Fruit fly (Drosophila melanogaster) whole organism, embryonic: ENCODE results near the gene CG2691.
A peak's percentile ranks its signal among the peaks of the same experiment; 100 is the strongest.

ENCODE experiments used
- ATbp ChIP-seq: fragments of 200-800 bp; sonication (Bioruptor generic); optimal IDR thresholded peaks from 2 replicates; lab custom pipeline; 2017; ENCODE audit warnings: missing biosample characterization, mild to moderate bottlenecking, missing genetic modification characterization, missing genetic modification reagents
- Bteb2 ChIP-seq: fragments of 200-800 bp; sonication (Bioruptor generic); optimal IDR thresholded peaks from 2 replicates; lab custom pipeline; 2016; ENCODE audit warnings: missing biosample characterization, missing genetic modification characterization
- CG10462 ChIP-seq: fragments of 200-800 bp; sonication (Bioruptor generic); optimal IDR thresholded peaks from 2 replicates; lab custom pipeline; 2016; ENCODE audit warnings: missing biosample characterization, missing genetic modification characterization
- CG10543 ChIP-seq: fragments of 200-800 bp; sonication (Bioruptor generic); optimal IDR thresholded peaks from 3 replicates; lab custom pipeline; 2017; ENCODE audit warnings: missing biosample characterization, mild to moderate bottlenecking, missing genetic modification characterization, moderate library complexity
- CG10565 ChIP-seq: fragments of 200-800 bp; sonication (Bioruptor generic); optimal IDR thresholded peaks from 3 replicates; lab custom pipeline; 2016; ENCODE audit warnings: missing biosample characterization, mild to moderate bottlenecking, missing genetic modification characterization
- CG11085 ChIP-seq: fragments of 200-800 bp; sonication (Bioruptor generic); IDR thresholded peaks from 2 replicates; pipeline ENCODE4 v1.3.6; 2022; ENCODE audit warnings: missing biosample characterization, missing genetic modification characterization
- CG12236 ChIP-seq: fragments of 200-800 bp; sonication (Bioruptor generic); optimal IDR thresholded peaks from 2 replicates; lab custom pipeline; 2016; ENCODE audit warnings: missing biosample characterization, missing genetic modification characterization
- CG1233 ChIP-seq: fragments of 200-800 bp; sonication (Bioruptor generic); optimal IDR thresholded peaks from 4 replicates; lab custom pipeline; 2018; ENCODE audit warnings: missing biosample characterization, mild to moderate bottlenecking, missing genetic modification characterization
- CG13624 ChIP-seq: fragments of 200-800 bp; sonication (Bioruptor generic); optimal IDR thresholded peaks from 2 replicates; lab custom pipeline; 2016; ENCODE audit warnings: missing biosample characterization, missing genetic modification characterization
- CG14050 ChIP-seq: fragments of 200-800 bp; sonication (Bioruptor generic); IDR thresholded peaks from 3 replicates; pipeline ENCODE4 v1.3.6; 2022; ENCODE audit warnings: missing biosample characterization, missing genetic modification characterization
- CG15696 ChIP-seq: fragments of 200-800 bp; sonication (Bioruptor generic); optimal IDR thresholded peaks from 2 replicates; lab custom pipeline; 2019; ENCODE audit warnings: missing biosample characterization, mild to moderate bottlenecking, missing genetic modification characterization, moderate library complexity
- CG16863 ChIP-seq: fragments of 200-800 bp; sonication (Bioruptor generic); optimal IDR thresholded peaks from 3 replicates; lab custom pipeline; 2016; ENCODE audit warnings: missing biosample characterization, missing genetic modification characterization
- CG17612 ChIP-seq: fragments of 200-800 bp; sonication (Bioruptor generic); IDR thresholded peaks from 2 replicates; pipeline ENCODE4 v1.3.6; 2022; ENCODE audit warnings: missing biosample characterization, missing genetic modification characterization
- CG2199 ChIP-seq: fragments of 200-800 bp; sonication (Bioruptor generic); IDR thresholded peaks from 3 replicates; pipeline ENCODE4 v1.3.6; 2022; ENCODE audit warnings: missing biosample characterization, missing genetic modification characterization
- CG4730 ChIP-seq: fragments of 200-800 bp; sonication (Bioruptor generic); IDR thresholded peaks from 2 replicates; pipeline ENCODE4 v1.3.6; 2022; ENCODE audit warnings: missing biosample characterization, missing genetic modification characterization
- CG6254 ChIP-seq: fragments of 200-800 bp; sonication (Bioruptor generic); optimal IDR thresholded peaks from 3 replicates; lab custom pipeline; 2017; ENCODE audit warnings: mild to moderate bottlenecking, missing biosample characterization, missing genetic modification reagents, missing genetic modification characterization
- CG7271 ChIP-seq: fragments of 200-800 bp; sonication (Bioruptor generic); optimal IDR thresholded peaks from 2 replicates; lab custom pipeline; 2018; ENCODE audit warnings: missing biosample characterization, mild to moderate bottlenecking, missing genetic modification characterization, moderate library complexity
- CG9727 ChIP-seq: fragments of 200-800 bp; sonication (Bioruptor generic); optimal IDR thresholded peaks from 3 replicates; lab custom pipeline; 2017; ENCODE audit warnings: missing biosample characterization, mild to moderate bottlenecking, missing genetic modification characterization
- Deaf1 ChIP-seq: fragments of 200-800 bp; optimal IDR thresholded peaks from 3 replicates; lab custom pipeline; 2019; ENCODE audit warnings: missing biosample characterization, mild to moderate bottlenecking, missing genetic modification characterization, moderate library complexity
- Dll ChIP-seq: fragments of 200-800 bp; sonication (Bioruptor generic); IDR thresholded peaks from 4 replicates; pipeline ENCODE4 v1.3.6; 2022; ENCODE audit warnings: missing biosample characterization, missing genetic modification characterization; ENCODE audit not compliant: partially characterized antibody
- Drgx ChIP-seq: fragments of 200-800 bp; sonication (Bioruptor generic); IDR thresholded peaks from 2 replicates; pipeline ENCODE4 v1.3.6; 2022; ENCODE audit warnings: missing biosample characterization, missing genetic modification characterization
- E2f2 ChIP-seq: fragments of 200-800 bp; sonication (Bioruptor generic); IDR thresholded peaks from 2 replicates; pipeline ENCODE4 v1.3.6; 2022; ENCODE audit warnings: missing biosample characterization, missing genetic modification characterization
- Elba2 ChIP-seq: fragments of 200-800 bp; sonication (Bioruptor generic); optimal IDR thresholded peaks from 3 replicates; lab custom pipeline; 2016; ENCODE audit warnings: missing biosample characterization, missing genetic modification characterization
- HmgD ChIP-seq: fragments of 200-800 bp; sonication (Bioruptor generic); optimal IDR thresholded peaks from 3 replicates; lab custom pipeline; 2016; ENCODE audit warnings: missing biosample characterization, missing genetic modification characterization
- MTF-1 ChIP-seq: fragments of 200-800 bp; sonication (Bioruptor generic); optimal IDR thresholded peaks from 2 replicates; lab custom pipeline; 2018; ENCODE audit warnings: missing biosample characterization, mild to moderate bottlenecking, missing genetic modification characterization, borderline replicate concordance
- Mrtf ChIP-seq: fragments of 200-800 bp; sonication (Bioruptor generic); IDR thresholded peaks from 3 replicates; pipeline ENCODE4 v1.3.6; 2022; ENCODE audit warnings: missing biosample characterization, missing genetic modification characterization
- Rfx ChIP-seq: fragments of 200-800 bp; sonication (Bioruptor generic); IDR thresholded peaks from 2 replicates; pipeline ENCODE4 v1.3.6; 2022; ENCODE audit warnings: missing biosample characterization, missing genetic modification characterization
- Six4 ChIP-seq: fragments of 200-800 bp; sonication (Bioruptor generic); optimal IDR thresholded peaks from 2 replicates; lab custom pipeline; 2016; ENCODE audit warnings: missing biosample characterization, missing genetic modification characterization
- ab ChIP-seq: fragments of 200-800 bp; sonication (Bioruptor generic); optimal IDR thresholded peaks from 2 replicates; lab custom pipeline; 2016; ENCODE audit warnings: missing biosample characterization, missing genetic modification characterization
- ap ChIP-seq: fragments of 200-800 bp; sonication (Bioruptor generic); IDR thresholded peaks from 2 replicates; pipeline ENCODE4 v1.3.6; 2022; ENCODE audit warnings: missing biosample characterization, missing genetic modification characterization
- bab2 ChIP-seq: fragments of 200-800 bp; sonication (Bioruptor generic); optimal IDR thresholded peaks from 2 replicates; lab custom pipeline; 2016; ENCODE audit warnings: missing biosample characterization, missing genetic modification characterization
- bigmax ChIP-seq: fragments of 200-800 bp; sonication (Bioruptor generic); optimal IDR thresholded peaks from 2 replicates; lab custom pipeline; 2018; ENCODE audit warnings: missing biosample characterization, mild to moderate bottlenecking, missing genetic modification characterization
- cato ChIP-seq: fragments of 200-800 bp; sonication (Bioruptor generic); optimal IDR thresholded peaks from 2 replicates; lab custom pipeline; 2016; ENCODE audit warnings: missing biosample characterization, missing genetic modification characterization, borderline replicate concordance
- danr ChIP-seq: fragments of 200-800 bp; sonication (Bioruptor generic); IDR thresholded peaks from 2 replicates; pipeline ENCODE4 v1.3.6; 2022; ENCODE audit warnings: missing biosample characterization, missing genetic modification characterization
- dpn ChIP-seq, 2 experiments: fragments of 200-800 bp; sonication (Bioruptor generic); optimal IDR thresholded peaks; 3 replicates each; lab custom pipeline; 2016; ENCODE audit warnings: missing biosample characterization in 2 of 2, missing genetic modification characterization in 2 of 2
- gcm ChIP-seq: fragments of 200-800 bp; sonication (Bioruptor generic); optimal IDR thresholded peaks from 2 replicates; lab custom pipeline; 2019; ENCODE audit warnings: missing biosample characterization, mild to moderate bottlenecking, missing genetic modification characterization, moderate library complexity
- gcm2 ChIP-seq: fragments of 200-800 bp; sonication (Bioruptor generic); optimal IDR thresholded peaks from 2 replicates; lab custom pipeline; 2016; ENCODE audit warnings: missing biosample characterization, missing genetic modification characterization
- gem ChIP-seq: fragments of 200-800 bp; sonication (Bioruptor generic); optimal IDR thresholded peaks from 2 replicates; lab custom pipeline; 2019; ENCODE audit warnings: missing biosample characterization, mild to moderate bottlenecking, missing genetic modification characterization, moderate library complexity
- grn ChIP-seq: fragments of 200-800 bp; sonication (Bioruptor generic); optimal IDR thresholded peaks from 3 replicates; lab custom pipeline; 2017; ENCODE audit warnings: missing biosample characterization, missing genetic modification characterization
- hth ChIP-seq: fragments of >200 bp; optimal IDR thresholded peaks from 2 replicates; lab custom pipeline; 2017; ENCODE audit warnings: inconsistent platforms
- klu ChIP-seq: fragments of 200-800 bp; sonication (Bioruptor generic); IDR thresholded peaks from 2 replicates; pipeline ENCODE4 v1.3.6; 2022; ENCODE audit warnings: missing biosample characterization, missing genetic modification characterization
- lola ChIP-seq, 3 experiments: fragments of >200 bp in 2 of 3; fragments of 200-800 bp in 1 of 3; sonication (Bioruptor generic) in 1 of 3; optimal IDR thresholded peaks; 2 replicates each; lab custom pipeline; 2017 to 2019; ENCODE audit warnings: missing biosample characterization in 3 of 3, missing genetic modification characterization in 3 of 3, mild to moderate bottlenecking in 1 of 3, moderate library complexity in 1 of 3
- nau ChIP-seq: fragments of 200-800 bp; sonication (Bioruptor generic); optimal IDR thresholded peaks from 3 replicates; lab custom pipeline; 2017; ENCODE audit warnings: missing biosample characterization, mild to moderate bottlenecking, missing genetic modification characterization, missing genetic modification reagents
- odd ChIP-seq: fragments of 200-800 bp; sonication (Bioruptor generic); optimal IDR thresholded peaks from 2 replicates; lab custom pipeline; 2017; ENCODE audit warnings: missing biosample characterization, mild to moderate bottlenecking, missing genetic modification characterization
- psq ChIP-seq: fragments of 200-800 bp; sonication (Bioruptor generic); optimal IDR thresholded peaks from 2 replicates; lab custom pipeline; 2017; ENCODE audit warnings: missing biosample characterization, missing genetic modification characterization
- pzg ChIP-seq: fragments of 200-800 bp; sonication (Bioruptor generic); optimal IDR thresholded peaks from 3 replicates; lab custom pipeline; 2018; ENCODE audit warnings: missing biosample characterization, mild to moderate bottlenecking, missing genetic modification characterization, moderate library complexity
- sc ChIP-seq, 3 experiments: fragments of >200 bp in 2 of 3; fragments of 200-800 bp in 1 of 3; sonication (Bioruptor generic) in 1 of 3; optimal IDR thresholded peaks; 2 replicates in 2 of 3; 3 replicates in 1 of 3; lab custom pipeline; 2017; ENCODE audit warnings: mild to moderate bottlenecking in 1 of 3, missing biosample characterization in 1 of 3, missing genetic modification characterization in 1 of 3, missing genetic modification reagents in 1 of 3
- slp2 ChIP-seq: fragments of 200-800 bp; sonication (Bioruptor generic); optimal IDR thresholded peaks from 2 replicates; lab custom pipeline; 2016; ENCODE audit warnings: missing biosample characterization, missing genetic modification characterization
- tin ChIP-seq: fragments of 200-800 bp; sonication (Bioruptor generic); optimal IDR thresholded peaks from 3 replicates; lab custom pipeline; 2016; ENCODE audit warnings: missing biosample characterization, missing genetic modification characterization
- unc-4 ChIP-seq: fragments of 200-800 bp; sonication (Bioruptor generic); IDR thresholded peaks from 2 replicates; pipeline ENCODE4 v1.3.6; 2022; ENCODE audit warnings: missing biosample characterization, missing genetic modification characterization; ENCODE audit not compliant: partially characterized antibody
- wdn ChIP-seq: fragments of 200-800 bp; sonication (Bioruptor generic); IDR thresholded peaks from 2 replicates; pipeline ENCODE4 v1.3.6; 2022; ENCODE audit warnings: missing biosample characterization, missing genetic modification characterization

The CG2691 gene

dm6 chrX:13605942-13606491 is 18.2 kb downstream of the CG2691 start (continued):
- TF ChIP-seq CG16863 (no peak), bab2 (GFP tag; lab: Kevin White, UChicago) (no peak), CG11085 (GFP tag; lab: Robert Waterston, UW) (no peak), gem (tag; lab: Kevin White, UChicago) (no peak), CG1233 (GFP tag; lab: Kevin White, UChicago) (no peak), CG13624 (GFP tag; lab: Kevin White, UChicago) (no peak), nau (GFP tag; lab: Kevin White, UChicago) (no peak), ab (no peak), CG10462 (GFP tag; lab: Kevin White, UChicago) (no peak), klu (GFP tag; lab: Robert Waterston, UW) (no peak), grn (GFP tag; lab: Kevin White, UChicago) (no peak), CG17612 (GFP tag; lab: Robert Waterston, UW) (no peak), Elba2 (GFP tag; lab: Kevin White, UChicago) (peak; percentile 61), bigmax (GFP tag; lab: Kevin White, UChicago) (no peak), CG7271 (tag; lab: Kevin White, UChicago) (no peak), unc-4 (GFP tag; lab: Robert Waterston, UW) (peak; percentile 71), CG9727 (GFP tag; lab: Kevin White, UChicago) (no peak), CG10565 (GFP tag; lab: Kevin White, UChicago) (no peak), hth (lab: Kevin White, UChicago) (no peak), cato (GFP tag; lab: Kevin White, UChicago) (no peak), Rfx (GFP tag; lab: Robert Waterston, UW) (no peak), CG2199 (GFP tag; lab: Robert Waterston, UW) (no peak), Bteb2 (no peak), danr (no peak), CG4730 (no peak), Six4 (no peak), odd (no peak), pzg (GFP tag; lab: Kevin White, UChicago) (peak; percentile 52), Dll (GFP tag; lab: Robert Waterston, UW) (peak; percentile 78), CG15696 (tag; lab: Kevin White, UChicago) (no peak), CG12236 (GFP tag; lab: Kevin White, UChicago) (no peak), Drgx (no peak), CG10543 (GFP tag; lab: Kevin White, UChicago) (no peak), wdn (GFP tag; lab: Robert Waterston, UW) (no peak), CG14050 (GFP tag; lab: Robert Waterston, UW) (no peak), sc (optimal IDR thresholded peaks at IDR 0.05; lab: Kevin White, UChicago) (no peak), sc (GFP tag; optimal IDR thresholded peaks at IDR 0.05; lab: Kevin White, UChicago) (no peak), gcm (GFP tag; lab: Kevin White, UChicago) (no peak), tin (GFP tag; lab: Kevin White, UChicago) (no peak), MTF-1 (GFP tag; lab: Kevin White, UChicago) (no peak), ATbp (GFP tag; lab: Kevin White, UChicago) (no peak), psq (GFP tag; lab: Kevin White, UChicago) (no peak), Mrtf (no peak), ap (no peak), lola (GFP tag; optimal IDR thresholded peaks at IDR 0.05; lab: Kevin White, UChicago) (no peak), CG6254 (GFP tag; lab: Kevin White, UChicago) (no peak), gcm2 (GFP tag; lab: Kevin White, UChicago) (no peak), dpn (GFP tag; optimal IDR thresholded peaks at IDR 0.05; lab: Kevin White, UChicago) (no peak), slp2 (GFP tag; lab: Kevin White, UChicago) (no peak), Deaf1 (no peak), HmgD (GFP tag; lab: Kevin White, UChicago) (no peak), E2f2 (GFP tag; lab: Robert Waterston, UW) (peak; percentile 89)
